Worm (Caenorhabditis elegans): ENCODE measurements around the gene C47E8.4.

- TF ChIP-seq nhr-237 (tag; optimal IDR thresholded peaks at IDR 0.05) (no peak), lin-13 (tag; optimal IDR thresholded peaks at IDR 0.05) (no peak), lin-32 (GFP tag; optimal IDR thresholded peaks at IDR 0.05) (no peak), zip-8 (tag; optimal IDR thresholded peaks at IDR 0.05) (no peak), elt-3 (tag; optimal IDR thresholded peaks at IDR 0.05) (no peak)
Measured at ce11 chrV:14728754-14729153, 43.5 kb upstream of the C47E8.4 start, which contains the start of gene Y50E8A.2.

All from whole organism, mixed stage, embryonic.